Fruit fly (Drosophila melanogaster) whole organism, prepupa: ENCODE data around the gene Inx3.

ENCODE experiments used
- CG10631 ChIP-seq: fragments of 200-800 bp; sonication (Bioruptor generic); optimal IDR thresholded peaks from 2 replicates; lab custom pipeline; 2016; ENCODE audit warnings: missing biosample characterization, missing genetic modification characterization
- CG10669 ChIP-seq: fragments of 200-800 bp; sonication (Bioruptor generic); optimal IDR thresholded peaks from 3 replicates; lab custom pipeline; 2018; ENCODE audit warnings: missing biosample characterization, mild to moderate bottlenecking, missing genetic modification characterization, moderate library complexity
- CG11294 ChIP-seq: fragments of 200-800 bp; sonication (Bioruptor generic); IDR thresholded peaks from 2 replicates; pipeline ENCODE4 v1.3.6; 2022; ENCODE audit warnings: missing biosample characterization, missing genetic modification characterization
- CG11762 ChIP-seq: fragments of 200-800 bp; sonication (Bioruptor generic); optimal IDR thresholded peaks from 3 replicates; lab custom pipeline; 2016; ENCODE audit warnings: missing biosample characterization, missing genetic modification characterization; ENCODE audit not compliant: insufficient read depth
- CG11902 ChIP-seq: fragments of 200-800 bp; sonication (Bioruptor generic); optimal IDR thresholded peaks from 3 replicates; lab custom pipeline; 2016; ENCODE audit warnings: missing biosample characterization, missing genetic modification characterization
- CG15336 ChIP-seq: fragments of 200-800 bp; sonication (Bioruptor generic); IDR thresholded peaks from 2 replicates; pipeline ENCODE4 v1.3.6; 2022; ENCODE audit warnings: missing biosample characterization, missing genetic modification characterization
- CG16779 ChIP-seq: fragments of 200-800 bp; sonication (Bioruptor generic); optimal IDR thresholded peaks from 3 replicates; lab custom pipeline; 2017; ENCODE audit warnings: missing biosample characterization, mild to moderate bottlenecking, missing genetic modification characterization
- CG3032 ChIP-seq: fragments of 200-800 bp; optimal IDR thresholded peaks from 2 replicates; lab custom pipeline; 2019; ENCODE audit warnings: missing biosample characterization, mild to moderate bottlenecking, missing genetic modification characterization, moderate library complexity
- CG31627 ChIP-seq: fragments of 200-800 bp; sonication (Bioruptor generic); optimal IDR thresholded peaks from 3 replicates; lab custom pipeline; 2016; ENCODE audit warnings: missing biosample characterization, missing genetic modification characterization
- CG32006 ChIP-seq: fragments of 200-800 bp; sonication (Bioruptor generic); optimal IDR thresholded peaks from 3 replicates; lab custom pipeline; 2017; ENCODE audit warnings: missing biosample characterization, mild to moderate bottlenecking, missing genetic modification characterization
- CG3919 ChIP-seq: fragments of 200-800 bp; sonication (Bioruptor generic); optimal IDR thresholded peaks from 3 replicates; lab custom pipeline; 2016; ENCODE audit warnings: missing biosample characterization, missing genetic modification characterization
- CG4318 ChIP-seq: fragments of 200-800 bp; sonication (Bioruptor generic); optimal IDR thresholded peaks from 3 replicates; lab custom pipeline; 2017; ENCODE audit warnings: missing biosample characterization, mild to moderate bottlenecking, missing genetic modification characterization
- CG6163 ChIP-seq: fragments of 200-800 bp; sonication (Bioruptor generic); IDR thresholded peaks from 3 replicates; pipeline ENCODE4 v1.3.6; 2022; ENCODE audit warnings: missing biosample characterization, missing genetic modification characterization
- CG6276 ChIP-seq: fragments of 200-800 bp; sonication (Bioruptor generic); optimal IDR thresholded peaks from 2 replicates; lab custom pipeline; 2017; ENCODE audit warnings: missing biosample characterization, mild to moderate bottlenecking, missing genetic modification characterization
- CG6792 ChIP-seq: fragments of 200-800 bp; sonication (Bioruptor generic); optimal IDR thresholded peaks from 3 replicates; lab custom pipeline; 2016; ENCODE audit warnings: missing biosample characterization, missing genetic modification characterization
- CG6808 ChIP-seq: fragments of 200-800 bp; sonication (Bioruptor generic); optimal IDR thresholded peaks from 3 replicates; lab custom pipeline; 2017; ENCODE audit warnings: missing biosample characterization, missing genetic modification characterization, mild to moderate bottlenecking, moderate library complexity, missing genetic modification reagents
- CG6854 ChIP-seq: fragments of 200-800 bp; sonication (Bioruptor generic); optimal IDR thresholded peaks from 2 replicates; lab custom pipeline; 2017; ENCODE audit warnings: missing biosample characterization, mild to moderate bottlenecking, missing genetic modification characterization
- CG7368 ChIP-seq: fragments of 200-800 bp; sonication (Bioruptor generic); optimal IDR thresholded peaks from 3 replicates; lab custom pipeline; 2016; ENCODE audit warnings: missing biosample characterization, missing genetic modification characterization
- CG8119 ChIP-seq: fragments of 200-800 bp; sonication (Bioruptor generic); IDR thresholded peaks from 3 replicates; pipeline ENCODE4 v1.3.6; 2022; ENCODE audit warnings: missing biosample characterization, missing genetic modification characterization
- CG8632 ChIP-seq: fragments of 200-800 bp; sonication (Bioruptor generic); optimal IDR thresholded peaks from 3 replicates; lab custom pipeline; 2016; ENCODE audit warnings: missing biosample characterization, missing genetic modification characterization
- CG9139 ChIP-seq: fragments of 200-800 bp; sonication (Bioruptor generic); optimal IDR thresholded peaks from 3 replicates; lab custom pipeline; 2017; ENCODE audit warnings: missing biosample characterization, mild to moderate bottlenecking, missing genetic modification characterization
- Eip75B ChIP-seq: fragments of 200-800 bp; sonication (Bioruptor generic); optimal IDR thresholded peaks from 3 replicates; lab custom pipeline; 2016; ENCODE audit warnings: missing biosample characterization, missing genetic modification characterization
- Eip78C ChIP-seq: fragments of 200-800 bp; sonication (Bioruptor generic); peaks from one replicate; lab custom pipeline; 2016; ENCODE audit warnings: missing biosample characterization, missing genetic modification characterization
- Eip93F ChIP-seq: fragments of 200-800 bp; sonication (Bioruptor generic); optimal IDR thresholded peaks from 2 replicates; lab custom pipeline; 2016; ENCODE audit warnings: missing biosample characterization, mild to moderate bottlenecking, missing genetic modification characterization
- Ets21C ChIP-seq: fragments of 200-800 bp; sonication (Bioruptor generic); optimal IDR thresholded peaks from 3 replicates; lab custom pipeline; 2016; ENCODE audit warnings: missing biosample characterization, missing genetic modification characterization
- Ets96B ChIP-seq: fragments of 200-800 bp; optimal IDR thresholded peaks from 2 replicates; lab custom pipeline; 2019; ENCODE audit warnings: missing biosample characterization, mild to moderate bottlenecking, missing genetic modification characterization, moderate library complexity
- Gug ChIP-seq: fragments of 200-800 bp; sonication (Bioruptor generic); IDR thresholded peaks from 2 replicates; pipeline ENCODE4 v1.3.6; 2022; ENCODE audit warnings: missing biosample characterization, missing genetic modification characterization
- Hr38 ChIP-seq: sonication (Bioruptor generic); optimal IDR thresholded peaks from 2 replicates; lab custom pipeline; 2016; ENCODE audit warnings: missing biosample characterization, missing genetic modification characterization
- Hr39 ChIP-seq: fragments of 200-800 bp; sonication (Bioruptor generic); optimal IDR thresholded peaks from 2 replicates; lab custom pipeline; 2016; ENCODE audit warnings: missing biosample characterization, missing genetic modification characterization
- Hr4 ChIP-seq: fragments of 200-800 bp; sonication (Bioruptor generic); optimal IDR thresholded peaks from 3 replicates; lab custom pipeline; 2016; ENCODE audit warnings: missing biosample characterization, missing genetic modification characterization
- Met ChIP-seq: fragments of 200-800 bp; sonication (Bioruptor generic); optimal IDR thresholded peaks from 3 replicates; lab custom pipeline; 2016; ENCODE audit warnings: missing biosample characterization, missing genetic modification characterization
- OdsH ChIP-seq: fragments of 200-800 bp; sonication (Bioruptor generic); optimal IDR thresholded peaks from 3 replicates; lab custom pipeline; 2016; ENCODE audit warnings: missing biosample characterization, missing genetic modification characterization
- Smox ChIP-seq: fragments of 200-800 bp; sonication (Bioruptor generic); optimal IDR thresholded peaks from 3 replicates; lab custom pipeline; 2016; ENCODE audit warnings: missing biosample characterization, missing genetic modification characterization
- Sox102F ChIP-seq: fragments of 200-800 bp; sonication (Bioruptor generic); optimal IDR thresholded peaks from 2 replicates; lab custom pipeline; 2016; ENCODE audit warnings: missing biosample characterization, mild to moderate bottlenecking, missing genetic modification characterization
- Sox14 ChIP-seq: fragments of 200-800 bp; sonication (Bioruptor generic); optimal IDR thresholded peaks from 3 replicates; lab custom pipeline; 2016; ENCODE audit warnings: missing biosample characterization, missing genetic modification characterization
- Sox15 ChIP-seq: fragments of 200-800 bp; sonication (Bioruptor generic); optimal IDR thresholded peaks from 3 replicates; lab custom pipeline; 2016; ENCODE audit warnings: missing biosample characterization, missing genetic modification characterization
- achi ChIP-seq: fragments of 200-800 bp; sonication (Bioruptor generic); optimal IDR thresholded peaks from 3 replicates; lab custom pipeline; 2016; ENCODE audit warnings: missing biosample characterization, missing genetic modification characterization
- acj6 ChIP-seq: fragments of 200-800 bp; sonication (Bioruptor generic); optimal IDR thresholded peaks from 3 replicates; lab custom pipeline; 2016; ENCODE audit warnings: missing biosample characterization, missing genetic modification characterization
- cyc ChIP-seq: fragments of 200-800 bp; sonication (Bioruptor generic); optimal IDR thresholded peaks from 3 replicates; lab custom pipeline; 2016; ENCODE audit warnings: missing biosample characterization, missing genetic modification characterization
- dac ChIP-seq: fragments of 200-800 bp; sonication (Bioruptor generic); optimal IDR thresholded peaks from 2 replicates; lab custom pipeline; 2017; ENCODE audit warnings: missing biosample characterization, mild to moderate bottlenecking, missing genetic modification characterization
- dsx ChIP-seq: fragments of 200-800 bp; optimal IDR thresholded peaks from 3 replicates; lab custom pipeline; 2019; ENCODE audit warnings: missing biosample characterization, mild to moderate bottlenecking, missing genetic modification characterization, moderate library complexity; ENCODE audit not compliant: poor library complexity, severe bottlenecking
- esn ChIP-seq: fragments of 200-800 bp; sonication (Bioruptor generic); optimal IDR thresholded peaks from 2 replicates; lab custom pipeline; 2016; ENCODE audit warnings: missing biosample characterization, mild to moderate bottlenecking, missing genetic modification characterization, moderate library complexity
- fd59A ChIP-seq: fragments of 200-800 bp; sonication (Bioruptor generic); optimal IDR thresholded peaks from 2 replicates; lab custom pipeline; 2017; ENCODE audit warnings: missing biosample characterization, mild to moderate bottlenecking, missing genetic modification characterization, missing genetic modification reagents
- lz ChIP-seq: fragments of 200-800 bp; sonication (Bioruptor generic); optimal IDR thresholded peaks from 3 replicates; lab custom pipeline; 2016; ENCODE audit warnings: missing biosample characterization, missing genetic modification characterization
- net ChIP-seq: fragments of 200-800 bp; sonication (Bioruptor generic); optimal IDR thresholded peaks from 3 replicates; lab custom pipeline; 2016; ENCODE audit warnings: missing biosample characterization, missing genetic modification characterization
- salr ChIP-seq, 2 experiments: fragments of 200-800 bp; sonication (Bioruptor generic); optimal IDR thresholded peaks; 3 replicates each; lab custom pipeline; 2016 to 2018; ENCODE audit warnings: missing biosample characterization in 2 of 2, missing genetic modification characterization in 2 of 2, mild to moderate bottlenecking in 1 of 2
- topi ChIP-seq: fragments of 200-800 bp; sonication (Bioruptor generic); optimal IDR thresholded peaks from 3 replicates; lab custom pipeline; 2016; ENCODE audit warnings: missing biosample characterization, missing genetic modification characterization
- vri ChIP-seq: fragments of 200-800 bp; sonication (Bioruptor generic); optimal IDR thresholded peaks from 3 replicates; lab custom pipeline; 2016; ENCODE audit warnings: missing biosample characterization, mild to moderate bottlenecking, missing genetic modification characterization

Inx3 gene

DNA sequence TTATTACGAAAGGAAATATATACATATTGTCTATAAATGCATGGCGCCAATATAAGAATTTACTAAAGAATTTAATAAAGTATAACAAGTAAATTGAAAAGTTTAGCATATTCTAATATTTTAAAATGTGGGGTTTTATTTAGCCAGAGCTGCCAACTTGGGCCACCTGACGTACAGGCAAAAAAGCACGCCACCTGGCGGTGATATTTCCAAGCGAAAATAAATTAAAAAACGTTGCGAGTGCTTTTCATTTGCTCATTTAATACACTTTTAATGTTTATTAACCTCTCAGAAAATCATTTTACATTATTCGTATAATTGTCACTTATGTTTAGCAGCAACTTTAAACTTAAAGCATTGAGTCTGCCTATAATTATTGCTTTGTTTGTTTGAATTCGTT, 11.1 kb upstream of the Inx3 start:
- no peak for TF ChIP-seq CG8632 (GFP tag; lab: Kevin White, UChicago)
- no peak for TF ChIP-seq CG9139 (GFP tag; lab: Kevin White, UChicago)
- TF ChIP-seq topi (GFP tag; lab: Kevin White, UChicago): no peak
- no peak for TF ChIP-seq Gug
- TF ChIP-seq Met (GFP tag; lab: Kevin White, UChicago): no peak
- TF ChIP-seq lz (GFP tag; lab: Kevin White, UChicago): no peak
- TF ChIP-seq, all 60 proteins: peak for 0

DNA sequence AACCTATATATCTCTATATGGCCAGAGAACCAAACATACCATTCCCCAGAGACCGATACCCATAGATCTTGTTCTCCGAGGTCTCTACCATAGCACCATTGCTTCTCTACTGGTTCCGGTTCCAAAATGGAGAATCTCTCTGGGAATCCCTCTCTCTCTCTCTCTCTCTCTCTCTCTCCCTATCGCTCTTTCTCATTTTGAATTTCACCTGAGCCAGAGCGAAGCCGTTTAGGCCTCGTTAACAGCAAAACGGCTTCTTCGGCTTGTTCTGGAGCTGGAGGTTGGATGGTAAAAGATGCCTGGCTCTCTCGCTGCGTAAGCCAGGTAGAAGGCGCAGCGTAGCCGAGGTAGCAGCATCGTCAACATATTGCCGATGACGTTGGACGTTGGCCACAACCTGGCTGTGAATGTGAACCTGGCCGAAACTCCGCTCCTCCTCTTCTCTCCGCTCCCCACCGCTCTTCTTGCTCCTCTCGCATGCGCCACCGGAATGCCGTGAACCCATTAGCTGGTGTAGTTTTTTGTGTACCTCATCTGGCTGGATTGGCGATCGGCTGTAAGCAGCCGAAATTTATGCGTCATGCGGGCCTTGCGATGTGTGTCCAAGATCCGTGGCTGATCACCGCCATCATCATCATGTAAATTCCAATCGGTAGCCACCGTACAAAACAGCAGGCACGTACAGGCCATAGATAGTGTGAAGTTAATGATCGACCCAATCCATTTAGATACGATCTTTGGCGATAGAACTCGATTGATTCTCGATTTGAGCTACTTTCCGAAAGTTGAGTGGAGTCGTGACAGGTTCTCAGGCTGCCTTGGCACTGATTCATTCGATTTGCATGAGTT, 2.2 kb upstream of the Inx3 start:
- no peak for TF ChIP-seq CG4318 (GFP tag; lab: Kevin White, UChicago)
- peak; percentile 2 for TF ChIP-seq Sox102F
- no peak for TF ChIP-seq CG8119
- peak; percentile 14 for TF ChIP-seq CG3919 (GFP tag; lab: Kevin White, UChicago)
- TF ChIP-seq net (GFP tag; lab: Kevin White, UChicago): no peak
- no peak for TF ChIP-seq fd59A
- TF ChIP-seq CG6854 (GFP tag; lab: Kevin White, UChicago): no peak
- no peak for TF ChIP-seq Smox (GFP tag; lab: Kevin White, UChicago)
- no peak for TF ChIP-seq CG6276 (GFP tag; lab: Kevin White, UChicago)
- no peak for TF ChIP-seq CG6808 (GFP tag; lab: Kevin White, UChicago)
- TF ChIP-seq CG6792 (GFP tag; lab: Kevin White, UChicago): no peak
- peak; percentile 59 for TF ChIP-seq Eip78C (GFP tag; lab: Kevin White, UChicago)
- TF ChIP-seq lz (GFP tag; lab: Kevin White, UChicago): no peak
- no peak for TF ChIP-seq salr (GFP tag; optimal IDR thresholded peaks at IDR 0.05; lab: Kevin White, UChicago)
- TF ChIP-seq Hr39 (GFP tag; lab: Kevin White, UChicago): no peak
- no peak for TF ChIP-seq CG7368 (GFP tag; lab: Kevin White, UChicago)
- no peak for TF ChIP-seq CG11762 (GFP tag; lab: Kevin White, UChicago)
- no peak for TF ChIP-seq CG3032 (tag; lab: Kevin White, UChicago)
- TF ChIP-seq CG6163 (GFP tag; lab: Robert Waterston, UW): 0 out of 3 replicates have a peak, but pooled peaks have one; percentile 14
- TF ChIP-seq achi (GFP tag; lab: Kevin White, UChicago): no peak
- no peak for TF ChIP-seq vri
- peak; percentile 44; the same call in 1 of the 2 replicates for TF ChIP-seq CG15336 (GFP tag; lab: Robert Waterston, UW)
- TF ChIP-seq Sox14: no peak
- TF ChIP-seq Eip93F (GFP tag; lab: Kevin White, UChicago): no peak
- TF ChIP-seq Eip75B (GFP tag; lab: Kevin White, UChicago): no peak
- TF ChIP-seq cyc (GFP tag; lab: Kevin White, UChicago): no peak
- TF ChIP-seq CG11902: no peak
- TF ChIP-seq Ets21C (GFP tag; lab: Kevin White, UChicago): no peak
- no peak for TF ChIP-seq Gug
- TF ChIP-seq dac: no peak
- no peak for TF ChIP-seq CG32006 (GFP tag; lab: Kevin White, UChicago)
- no peak for TF ChIP-seq CG11294 (GFP tag; lab: Robert Waterston, UW)
- no peak for TF ChIP-seq OdsH (GFP tag; lab: Kevin White, UChicago)
- TF ChIP-seq acj6 (GFP tag; lab: Kevin White, UChicago): no peak
- no peak for TF ChIP-seq CG31627 (GFP tag; lab: Kevin White, UChicago)
- TF ChIP-seq dsx: peak; percentile 26
- TF ChIP-seq Hr38 (GFP tag; lab: Kevin White, UChicago): no peak
- TF ChIP-seq Met (GFP tag; lab: Kevin White, UChicago): no peak
- no peak for TF ChIP-seq Ets96B (tag; lab: Kevin White, UChicago)
- peak; percentile 38 for TF ChIP-seq CG16779 (tag; lab: Kevin White, UChicago)
- TF ChIP-seq Hr4 (GFP tag; lab: Kevin White, UChicago): no peak
- no peak for TF ChIP-seq esn (GFP tag; lab: Kevin White, UChicago)
- no peak for TF ChIP-seq CG10631
- TF ChIP-seq Sox15 (GFP tag; lab: Kevin White, UChicago): no peak
- TF ChIP-seq CG10669 (GFP tag; lab: Kevin White, UChicago): no peak
- TF ChIP-seq CG8632 (GFP tag; lab: Kevin White, UChicago): no peak
